Fruit fly (Drosophila melanogaster) whole organism, pupa: ENCODE measurements around the gene Scr.

Experiments
- CG10348 ChIP-seq: fragments of 200-800 bp; sonication (Bioruptor generic); IDR thresholded peaks from 2 replicates; pipeline ENCODE4 v1.3.6; 2022; ENCODE audit warnings: missing biosample characterization, missing genetic modification characterization
- CG12605 ChIP-seq: fragments of 200-800 bp; sonication (Bioruptor generic); IDR thresholded peaks from 2 replicates; pipeline ENCODE4 v1.3.6; 2022; ENCODE audit warnings: missing biosample characterization, missing genetic modification characterization
- CG13204 ChIP-seq: fragments of 200-800 bp; sonication (Bioruptor generic); optimal IDR thresholded peaks from 2 replicates; lab custom pipeline; 2018; ENCODE audit warnings: missing biosample characterization, mild to moderate bottlenecking, missing genetic modification characterization, moderate library complexity
- CG14655 ChIP-seq: fragments of 200-800 bp; sonication (Bioruptor generic); optimal IDR thresholded peaks from 3 replicates; lab custom pipeline; 2017; ENCODE audit warnings: mild to moderate bottlenecking, missing biosample characterization, missing genetic modification reagents, missing genetic modification characterization
- CG15710 ChIP-seq: fragments of 200-800 bp; sonication (Bioruptor generic); optimal IDR thresholded peaks from 2 replicates; lab custom pipeline; 2018; ENCODE audit warnings: missing biosample characterization, mild to moderate bottlenecking, missing genetic modification characterization, moderate library complexity
- CG17806 ChIP-seq: fragments of 200-800 bp; sonication (Bioruptor generic); optimal IDR thresholded peaks from 2 replicates; lab custom pipeline; 2018; ENCODE audit warnings: missing biosample characterization, mild to moderate bottlenecking, missing genetic modification characterization, moderate library complexity
- CG32121 ChIP-seq: fragments of 200-800 bp; sonication (Bioruptor generic); IDR thresholded peaks from 2 replicates; pipeline ENCODE4 v1.3.6; 2022; ENCODE audit warnings: missing biosample characterization, missing genetic modification characterization
- CG34367 ChIP-seq: fragments of 200-800 bp; sonication (Bioruptor generic); optimal IDR thresholded peaks from 2 replicates; lab custom pipeline; 2018; ENCODE audit warnings: missing biosample characterization, mild to moderate bottlenecking, missing genetic modification characterization
- CG4496 ChIP-seq: fragments of 200-800 bp; sonication (Bioruptor generic); IDR thresholded peaks from 3 replicates; pipeline ENCODE4 v1.3.6; 2022; ENCODE audit warnings: missing biosample characterization, missing genetic modification characterization
- CG8301 ChIP-seq: fragments of 200-800 bp; sonication (Bioruptor generic); optimal IDR thresholded peaks from 2 replicates; lab custom pipeline; 2018; ENCODE audit warnings: missing biosample characterization, mild to moderate bottlenecking, missing genetic modification characterization
- D1 ChIP-seq: fragments of 200-800 bp; sonication (Bioruptor generic); optimal IDR thresholded peaks from 2 replicates; lab custom pipeline; 2018; ENCODE audit warnings: missing biosample characterization, mild to moderate bottlenecking, missing genetic modification characterization, moderate library complexity
- EcR ChIP-seq: fragments of 200-800 bp; sonication (Bioruptor generic); optimal IDR thresholded peaks from 3 replicates; lab custom pipeline; 2019; ENCODE audit warnings: missing biosample characterization, missing genetic modification characterization, mild to moderate bottlenecking, moderate library complexity, missing genetic modification reagents
- Pif1A ChIP-seq: fragments of 200-800 bp; sonication (Bioruptor generic); optimal IDR thresholded peaks from 3 replicates; lab custom pipeline; 2016; ENCODE audit warnings: missing biosample characterization, missing genetic modification characterization
- Snoo ChIP-seq: fragments of 200-800 bp; sonication (Bioruptor generic); optimal IDR thresholded peaks from 3 replicates; lab custom pipeline; 2017; ENCODE audit warnings: missing biosample characterization, mild to moderate bottlenecking, missing genetic modification characterization, inconsistent platforms
- gl ChIP-seq: fragments of 200-800 bp; sonication (Bioruptor generic); optimal IDR thresholded peaks from 2 replicates; lab custom pipeline; 2018; ENCODE audit warnings: missing biosample characterization, mild to moderate bottlenecking, missing genetic modification characterization

Gene Scr

dm6 chr3R:6791189-6791886, 58.4 kb downstream of the Scr start, which contains the start of gene Dfd:
Gene Dfd, plus strand, starts transcription at chr3R:6791836.
- TF ChIP-seq CG34367 (tag; lab: Kevin White, UChicago) (no peak), CG8301 (tag; lab: Kevin White, UChicago) (no peak), CG12605 (GFP tag; lab: Robert Waterston, UW) (no peak), Snoo (tag; lab: Kevin White, UChicago) (peak; percentile 12), Pif1A (GFP tag; lab: Kevin White, UChicago) (no peak), CG10348 (GFP tag; lab: Robert Waterston, UW) (no peak), CG4496 (GFP tag; lab: Robert Waterston, UW) (no peak), CG14655 (GFP tag; lab: Kevin White, UChicago) (no peak), D1 (tag; lab: Kevin White, UChicago) (peak; percentile 23), CG13204 (GFP tag; lab: Kevin White, UChicago) (no peak), CG17806 (tag; lab: Kevin White, UChicago) (no peak), CG15710 (tag; lab: Kevin White, UChicago) (no peak), EcR (GFP tag; lab: Kevin White, UChicago) (no peak)

dm6 chr3R:6780004-6780403, 69.8 kb downstream of the Scr start:
- TF ChIP-seq Snoo (tag; lab: Kevin White, UChicago): no peak
- TF ChIP-seq CG8301 (tag; lab: Kevin White, UChicago): no peak
- TF ChIP-seq D1 (tag; lab: Kevin White, UChicago): peak; percentile 60
- TF ChIP-seq gl (tag; lab: Kevin White, UChicago): no peak

- no peak for TF ChIP-seq CG12605 (GFP tag; lab: Robert Waterston, UW)
- no peak for TF ChIP-seq gl (tag; lab: Kevin White, UChicago)
- no peak for TF ChIP-seq CG15710 (tag; lab: Kevin White, UChicago)
- no peak for TF ChIP-seq EcR (GFP tag; lab: Kevin White, UChicago)
- TF ChIP-seq Pif1A (GFP tag; lab: Kevin White, UChicago): no peak
- TF ChIP-seq CG32121 (GFP tag; lab: Robert Waterston, UW): no peak
These were observed 73.0 kb downstream of the Scr start for dm6 chr3R:6776797-6777196.
